Fruit fly (Drosophila melanogaster) whole organism, embryonic: Measurements from ENCODE around the gene Wwox.

ENCODE experiments used
- C15 ChIP-seq: fragments of 200-800 bp; sonication (Bioruptor generic); IDR thresholded peaks from 3 replicates; pipeline ENCODE4 v1.3.6; 2022; ENCODE audit warnings: missing biosample characterization, missing genetic modification characterization
- CG10209 ChIP-seq: fragments of 200-800 bp; sonication (Bioruptor generic); optimal IDR thresholded peaks from 3 replicates; lab custom pipeline; 2017; ENCODE audit warnings: missing biosample characterization, mild to moderate bottlenecking, missing genetic modification characterization, missing genetic modification reagents
- CG10462 ChIP-seq: fragments of 200-800 bp; sonication (Bioruptor generic); optimal IDR thresholded peaks from 2 replicates; lab custom pipeline; 2016; ENCODE audit warnings: missing biosample characterization, missing genetic modification characterization
- CG10543 ChIP-seq: fragments of 200-800 bp; sonication (Bioruptor generic); optimal IDR thresholded peaks from 3 replicates; lab custom pipeline; 2017; ENCODE audit warnings: missing biosample characterization, mild to moderate bottlenecking, missing genetic modification characterization, moderate library complexity
- CG11504 ChIP-seq: fragments of 200-800 bp; sonication (Bioruptor generic); optimal IDR thresholded peaks from 3 replicates; lab custom pipeline; 2019; ENCODE audit warnings: missing biosample characterization, mild to moderate bottlenecking, missing genetic modification characterization, moderate library complexity
- CG13287 ChIP-seq: fragments of 200-800 bp; sonication (Bioruptor generic); IDR thresholded peaks from 2 replicates; pipeline ENCODE4 v1.3.6; 2022; ENCODE audit warnings: missing biosample characterization, missing genetic modification characterization; ENCODE audit not compliant: partially characterized antibody
- CG13894 ChIP-seq: fragments of 200-800 bp; sonication (Bioruptor generic); optimal IDR thresholded peaks from 3 replicates; lab custom pipeline; 2018; ENCODE audit warnings: missing biosample characterization, mild to moderate bottlenecking, missing genetic modification characterization, moderate library complexity
- CG14710 ChIP-seq: fragments of 200-800 bp; sonication (Bioruptor generic); optimal IDR thresholded peaks from 3 replicates; lab custom pipeline; 2019; ENCODE audit warnings: missing biosample characterization, mild to moderate bottlenecking, missing genetic modification characterization, moderate library complexity
- CG15269 ChIP-seq: fragments of 200-800 bp; sonication (Bioruptor generic); optimal IDR thresholded peaks from 2 replicates; lab custom pipeline; 2018; ENCODE audit warnings: missing biosample characterization, mild to moderate bottlenecking, missing genetic modification characterization, moderate library complexity
- CG17359 ChIP-seq: fragments of 200-800 bp; sonication (Bioruptor generic); optimal IDR thresholded peaks from 3 replicates; lab custom pipeline; 2018; ENCODE audit warnings: missing biosample characterization, mild to moderate bottlenecking, missing genetic modification characterization, moderate library complexity
- CG17612 ChIP-seq: fragments of 200-800 bp; sonication (Bioruptor generic); IDR thresholded peaks from 2 replicates; pipeline ENCODE4 v1.3.6; 2022; ENCODE audit warnings: missing biosample characterization, missing genetic modification characterization
- CG18619 ChIP-seq: fragments of 200-800 bp; sonication (Bioruptor generic); optimal IDR thresholded peaks from 3 replicates; lab custom pipeline; 2017; ENCODE audit warnings: missing biosample characterization, mild to moderate bottlenecking, missing genetic modification characterization
- CG3163 ChIP-seq: fragments of 200-800 bp; sonication (Bioruptor generic); optimal IDR thresholded peaks from 3 replicates; lab custom pipeline; 2016; ENCODE audit warnings: missing biosample characterization, missing genetic modification characterization
- CG3281 ChIP-seq: fragments of 200-800 bp; sonication (Bioruptor generic); optimal IDR thresholded peaks from 3 replicates; lab custom pipeline; 2017; ENCODE audit warnings: missing biosample characterization, mild to moderate bottlenecking, missing genetic modification characterization
- CG33213 ChIP-seq: fragments of 200-800 bp; sonication (Bioruptor generic); optimal IDR thresholded peaks from 3 replicates; lab custom pipeline; 2016; ENCODE audit warnings: missing biosample characterization, missing genetic modification characterization
- CG4360 ChIP-seq: fragments of 200-800 bp; sonication (Bioruptor generic); IDR thresholded peaks from 2 replicates; pipeline ENCODE4 v1.3.6; 2022; ENCODE audit warnings: missing biosample characterization, missing genetic modification characterization
- CG43689 ChIP-seq: fragments of 200-800 bp; sonication (Bioruptor generic); IDR thresholded peaks from 2 replicates; pipeline ENCODE4 v1.3.6; 2022; ENCODE audit warnings: missing biosample characterization, missing genetic modification characterization
- CG8944 ChIP-seq: fragments of 200-800 bp; sonication (Bioruptor generic); optimal IDR thresholded peaks from 3 replicates; lab custom pipeline; 2016; ENCODE audit warnings: missing biosample characterization, missing genetic modification characterization
- D ChIP-seq, 2 experiments: fragments of 200-800 bp in 1 of 2; fragments of >200 bp in 1 of 2; sonication (Bioruptor generic) in 1 of 2; optimal IDR thresholded peaks; 2 replicates in 1 of 2; 3 replicates in 1 of 2; lab custom pipeline; 2017; ENCODE audit warnings: mild to moderate bottlenecking in 1 of 2, missing biosample characterization in 1 of 2, missing genetic modification characterization in 1 of 2, missing genetic modification reagents in 1 of 2
- Dad ChIP-seq: fragments of 200-800 bp; sonication (Bioruptor generic); optimal IDR thresholded peaks from 3 replicates; lab custom pipeline; 2016; ENCODE audit warnings: missing biosample characterization, missing genetic modification characterization
- Dll ChIP-seq: fragments of 200-800 bp; sonication (Bioruptor generic); IDR thresholded peaks from 4 replicates; pipeline ENCODE4 v1.3.6; 2022; ENCODE audit warnings: missing biosample characterization, missing genetic modification characterization; ENCODE audit not compliant: partially characterized antibody
- Dref ChIP-seq: fragments of 200-800 bp; sonication (Bioruptor generic); IDR thresholded peaks from 2 replicates; pipeline ENCODE4 v1.3.6; 2022; ENCODE audit warnings: missing biosample characterization, missing genetic modification characterization
- E2f1 ChIP-seq: fragments of 200-800 bp; sonication (Bioruptor generic); IDR thresholded peaks from 2 replicates; pipeline ENCODE4 v1.3.6; 2022; ENCODE audit warnings: missing biosample characterization, missing genetic modification characterization
- Hey ChIP-seq: fragments of 200-800 bp; sonication (Bioruptor generic); optimal IDR thresholded peaks from 3 replicates; lab custom pipeline; 2018; ENCODE audit warnings: missing biosample characterization, mild to moderate bottlenecking, missing genetic modification characterization
- Poxn ChIP-seq: fragments of 200-800 bp; sonication (Bioruptor generic); IDR thresholded peaks from 2 replicates; pipeline ENCODE4 v1.3.6; 2022; ENCODE audit warnings: missing biosample characterization, missing genetic modification characterization
- Ptx1 ChIP-seq: fragments of 200-800 bp; sonication (Bioruptor generic); IDR thresholded peaks from 2 replicates; pipeline ENCODE4 v1.3.6; 2022; ENCODE audit warnings: missing biosample characterization, missing genetic modification characterization
- Stat92E ChIP-seq, 3 experiments: fragments of >200 bp in 2 of 3; fragments of 200-800 bp in 1 of 3; sonication (Bioruptor generic) in 1 of 3; optimal IDR thresholded peaks; 2 replicates each; lab custom pipeline; 2017 to 2019; ENCODE audit warnings: missing biosample characterization in 3 of 3, missing genetic modification characterization in 3 of 3, mild to moderate bottlenecking in 1 of 3, moderate library complexity in 1 of 3
- Trl ChIP-seq, 3 experiments: fragments of >200 bp in 2 of 3; fragments of 200-800 bp in 1 of 3; sonication (Bioruptor generic) in 1 of 3; optimal IDR thresholded peaks; 2 replicates in 1 of 3; 3 replicates in 2 of 3; lab custom pipeline; 2016 to 2017; ENCODE audit warnings: missing biosample characterization in 1 of 3, missing genetic modification characterization in 1 of 3
- ato ChIP-seq: fragments of 200-800 bp; sonication (Bioruptor generic); IDR thresholded peaks from 2 replicates; pipeline ENCODE4 v1.3.6; 2022; ENCODE audit warnings: missing biosample characterization, missing genetic modification characterization; ENCODE audit not compliant: partially characterized antibody
- bab2 ChIP-seq: fragments of 200-800 bp; sonication (Bioruptor generic); optimal IDR thresholded peaks from 2 replicates; lab custom pipeline; 2016; ENCODE audit warnings: missing biosample characterization, missing genetic modification characterization
- bbx ChIP-seq: fragments of 200-800 bp; sonication (Bioruptor generic); IDR thresholded peaks from 2 replicates; pipeline ENCODE4 v1.3.6; 2022; ENCODE audit warnings: missing biosample characterization, missing genetic modification characterization; ENCODE audit not compliant: partially characterized antibody
- crol ChIP-seq: fragments of 200-800 bp; sonication (Bioruptor generic); IDR thresholded peaks from 2 replicates; pipeline ENCODE4 v1.3.6; 2022; ENCODE audit warnings: missing biosample characterization, missing genetic modification characterization
- fd102C ChIP-seq: fragments of 200-800 bp; sonication (Bioruptor generic); optimal IDR thresholded peaks from 2 replicates; lab custom pipeline; 2018; ENCODE audit warnings: missing biosample characterization, mild to moderate bottlenecking, missing genetic modification characterization, moderate library complexity
- gce ChIP-seq: fragments of 200-800 bp; sonication (Bioruptor generic); IDR thresholded peaks from 3 replicates; pipeline ENCODE4 v1.3.6; 2022; ENCODE audit warnings: missing biosample characterization, missing genetic modification characterization
- grn ChIP-seq: fragments of 200-800 bp; sonication (Bioruptor generic); optimal IDR thresholded peaks from 3 replicates; lab custom pipeline; 2017; ENCODE audit warnings: missing biosample characterization, missing genetic modification characterization
- hkb ChIP-seq, 2 experiments: fragments of 200-800 bp in 1 of 2; fragments of >200 bp in 1 of 2; sonication (Bioruptor generic) in 1 of 2; IDR thresholded peaks in 1 of 2; optimal IDR thresholded peaks in 1 of 2; 2 replicates each; pipeline versions ENCODE4 v1.3.6 to Lab custom; 2017 to 2022; ENCODE audit warnings: missing biosample characterization in 1 of 2, missing genetic modification characterization in 1 of 2
- jigr1 ChIP-seq: fragments of 200-800 bp; sonication (Bioruptor generic); IDR thresholded peaks from 3 replicates; pipeline ENCODE4 v1.3.6; 2022; ENCODE audit warnings: missing biosample characterization, missing genetic modification characterization
- knrl ChIP-seq: fragments of 200-800 bp; sonication (Bioruptor generic); IDR thresholded peaks from 3 replicates; pipeline ENCODE4 v1.3.6; 2022; ENCODE audit warnings: missing biosample characterization, missing genetic modification characterization; ENCODE audit not compliant: partially characterized antibody
- nerfin-2 ChIP-seq: fragments of 200-800 bp; sonication (Bioruptor generic); IDR thresholded peaks from 2 replicates; pipeline ENCODE4 v1.3.6; 2022; ENCODE audit warnings: missing biosample characterization, missing genetic modification characterization; ENCODE audit not compliant: partially characterized antibody
- p53 ChIP-seq: fragments of 200-800 bp; sonication (Bioruptor generic); optimal IDR thresholded peaks from 2 replicates; lab custom pipeline; 2016; ENCODE audit warnings: missing biosample characterization, missing genetic modification characterization
- peb ChIP-seq: fragments of 200-800 bp; sonication (Bioruptor generic); IDR thresholded peaks from 2 replicates; pipeline ENCODE4 v1.3.6; 2022; ENCODE audit warnings: missing biosample characterization, missing genetic modification characterization
- sisA ChIP-seq: fragments of 200-800 bp; sonication (Bioruptor generic); IDR thresholded peaks from 2 replicates; pipeline ENCODE4 v1.3.6; 2022; ENCODE audit warnings: missing biosample characterization, missing genetic modification characterization
- sna ChIP-seq: fragments of 200-800 bp; sonication (Bioruptor generic); IDR thresholded peaks from 2 replicates; pipeline ENCODE4 v1.3.6; 2022; ENCODE audit warnings: missing biosample characterization, missing genetic modification characterization; ENCODE audit not compliant: partially characterized antibody
- ssp ChIP-seq: fragments of 200-800 bp; sonication (Bioruptor generic); IDR thresholded peaks from 2 replicates; pipeline ENCODE4 v1.3.6; 2022; ENCODE audit warnings: missing biosample characterization, missing genetic modification characterization
- tap ChIP-seq: fragments of 200-800 bp; optimal IDR thresholded peaks from 3 replicates; lab custom pipeline; 2019; ENCODE audit warnings: missing biosample characterization, mild to moderate bottlenecking, missing genetic modification characterization, moderate library complexity
- tio ChIP-seq: fragments of 200-800 bp; sonication (Bioruptor generic); optimal IDR thresholded peaks from 2 replicates; lab custom pipeline; 2017; ENCODE audit warnings: missing biosample characterization, missing genetic modification characterization, inconsistent platforms
- tll ChIP-seq, 2 experiments: fragments of 200-800 bp in 1 of 2; fragments of >200 bp in 1 of 2; sonication (Bioruptor generic) in 1 of 2; optimal IDR thresholded peaks; 2 replicates each; lab custom pipeline; 2017 to 2019; ENCODE audit warnings: missing biosample characterization in 2 of 2, missing genetic modification characterization in 2 of 2, mild to moderate bottlenecking in 1 of 2, moderate library complexity in 1 of 2
- tna ChIP-seq: fragments of 200-800 bp; sonication (Bioruptor generic); IDR thresholded peaks from 2 replicates; pipeline ENCODE4 v1.3.6; 2022; ENCODE audit warnings: missing biosample characterization, missing genetic modification characterization; ENCODE audit not compliant: partially characterized antibody
- unpg ChIP-seq: fragments of 200-800 bp; sonication (Bioruptor generic); optimal IDR thresholded peaks from 3 replicates; lab custom pipeline; 2018; ENCODE audit warnings: missing biosample characterization, mild to moderate bottlenecking, missing genetic modification characterization, moderate library complexity

The Wwox gene

dm6 chr2L:8000578-8001040 lies 3.5 kb downstream of the Wwox start (continued):
- no peak for TF ChIP-seq CG8944 (GFP tag; lab: Kevin White, UChicago)
- TF ChIP-seq crol (GFP tag; lab: Robert Waterston, UW), result no peak
- TF ChIP-seq CG3281 (GFP tag; lab: Kevin White, UChicago), result peak; percentile 61
- TF ChIP-seq CG17612 (GFP tag; lab: Robert Waterston, UW), result no peak
- TF ChIP-seq tll (GFP tag; optimal IDR thresholded peaks at IDR 0.05; lab: Kevin White, UChicago), result no peak
- no peak for TF ChIP-seq Hey
- TF ChIP-seq gce (GFP tag; lab: Robert Waterston, UW), result no peak
- TF ChIP-seq CG43689 (GFP tag; lab: Robert Waterston, UW), result no peak
- TF ChIP-seq CG13894 (tag; lab: Kevin White, UChicago), result peak; percentile 22
- no peak for TF ChIP-seq CG4360 (GFP tag; lab: Robert Waterston, UW)
- no peak for TF ChIP-seq CG3163 (GFP tag; lab: Kevin White, UChicago)
- TF ChIP-seq grn, result no peak
- TF ChIP-seq Ptx1 (GFP tag; lab: Robert Waterston, UW), result no peak
- TF ChIP-seq D (optimal IDR thresholded peaks at IDR 0.05; lab: Kevin White, UChicago), result no peak
- TF ChIP-seq D (GFP tag; optimal IDR thresholded peaks at IDR 0.05; lab: Kevin White, UChicago), result no peak
- no peak for TF ChIP-seq CG14710 (tag; lab: Kevin White, UChicago)
- TF ChIP-seq CG13287, result no peak
- no peak for TF ChIP-seq CG33213
- no peak for TF ChIP-seq peb (GFP tag; lab: Robert Waterston, UW)
- TF ChIP-seq knrl (GFP tag; lab: Robert Waterston, UW), result no peak
- TF ChIP-seq CG11504 (tag; lab: Kevin White, UChicago), result no peak
- TF ChIP-seq bab2 (GFP tag; lab: Kevin White, UChicago), result peak; percentile 43
- TF ChIP-seq tap, result no peak
- peak; percentile 41 for TF ChIP-seq CG18619 (GFP tag; lab: Kevin White, UChicago)
- peak; percentile 25 for TF ChIP-seq CG10543 (GFP tag; lab: Kevin White, UChicago)
- TF ChIP-seq CG10462 (GFP tag; lab: Kevin White, UChicago), result no peak
- TF ChIP-seq jigr1 (GFP tag; lab: Robert Waterston, UW), result no peak
- no peak for TF ChIP-seq hkb (optimal IDR thresholded peaks at IDR 0.05; lab: Kevin White, UChicago)
- TF ChIP-seq hkb (GFP tag; IDR thresholded peaks at IDR 0.05; lab: Robert Waterston, UW), result no peak
- no peak for TF ChIP-seq nerfin-2 (GFP tag; lab: Robert Waterston, UW)
- no peak for TF ChIP-seq C15
- TF ChIP-seq CG15269 (tag; lab: Kevin White, UChicago), result no peak
- no peak for TF ChIP-seq sna (GFP tag; lab: Robert Waterston, UW)
- no peak for TF ChIP-seq E2f1 (GFP tag; lab: Robert Waterston, UW)
- TF ChIP-seq ato (GFP tag; lab: Robert Waterston, UW), result no peak
- no peak for TF ChIP-seq sisA
- no peak for TF ChIP-seq tio (GFP tag; lab: Kevin White, UChicago)
- no peak for TF ChIP-seq unpg (GFP tag; lab: Kevin White, UChicago)
- no peak for TF ChIP-seq Dll (GFP tag; lab: Robert Waterston, UW)
- TF ChIP-seq Poxn (GFP tag; lab: Robert Waterston, UW), result no peak
- TF ChIP-seq tna (GFP tag; lab: Robert Waterston, UW), result no peak
- peak; percentile 31; the same call in 1 of the 2 replicates for TF ChIP-seq bbx (GFP tag; lab: Robert Waterston, UW)
- no peak for TF ChIP-seq Trl (optimal IDR thresholded peaks at IDR 0.05; lab: Kevin White, UChicago)
- TF ChIP-seq Trl (GFP tag; optimal IDR thresholded peaks at IDR 0.05; lab: Kevin White, UChicago), result no peak
- TF ChIP-seq CG10209 (GFP tag; lab: Kevin White, UChicago), result peak; percentile 3
- no peak for TF ChIP-seq fd102C (GFP tag; lab: Kevin White, UChicago)
- no peak for TF ChIP-seq Dref (GFP tag; lab: Robert Waterston, UW)
- TF ChIP-seq p53 (GFP tag; lab: Kevin White, UChicago), result no peak
- no peak for TF ChIP-seq Stat92E (GFP tag; optimal IDR thresholded peaks at IDR 0.05; lab: Kevin White, UChicago)
- TF ChIP-seq Dad (GFP tag; lab: Kevin White, UChicago), result no peak
- no peak for TF ChIP-seq CG17359 (tag; lab: Kevin White, UChicago)
- TF ChIP-seq ssp (GFP tag; lab: Robert Waterston, UW), result no peak
